Worm (Caenorhabditis elegans): ENCODE results near the gene grl-12.

The grl-12 gene

DNA sequence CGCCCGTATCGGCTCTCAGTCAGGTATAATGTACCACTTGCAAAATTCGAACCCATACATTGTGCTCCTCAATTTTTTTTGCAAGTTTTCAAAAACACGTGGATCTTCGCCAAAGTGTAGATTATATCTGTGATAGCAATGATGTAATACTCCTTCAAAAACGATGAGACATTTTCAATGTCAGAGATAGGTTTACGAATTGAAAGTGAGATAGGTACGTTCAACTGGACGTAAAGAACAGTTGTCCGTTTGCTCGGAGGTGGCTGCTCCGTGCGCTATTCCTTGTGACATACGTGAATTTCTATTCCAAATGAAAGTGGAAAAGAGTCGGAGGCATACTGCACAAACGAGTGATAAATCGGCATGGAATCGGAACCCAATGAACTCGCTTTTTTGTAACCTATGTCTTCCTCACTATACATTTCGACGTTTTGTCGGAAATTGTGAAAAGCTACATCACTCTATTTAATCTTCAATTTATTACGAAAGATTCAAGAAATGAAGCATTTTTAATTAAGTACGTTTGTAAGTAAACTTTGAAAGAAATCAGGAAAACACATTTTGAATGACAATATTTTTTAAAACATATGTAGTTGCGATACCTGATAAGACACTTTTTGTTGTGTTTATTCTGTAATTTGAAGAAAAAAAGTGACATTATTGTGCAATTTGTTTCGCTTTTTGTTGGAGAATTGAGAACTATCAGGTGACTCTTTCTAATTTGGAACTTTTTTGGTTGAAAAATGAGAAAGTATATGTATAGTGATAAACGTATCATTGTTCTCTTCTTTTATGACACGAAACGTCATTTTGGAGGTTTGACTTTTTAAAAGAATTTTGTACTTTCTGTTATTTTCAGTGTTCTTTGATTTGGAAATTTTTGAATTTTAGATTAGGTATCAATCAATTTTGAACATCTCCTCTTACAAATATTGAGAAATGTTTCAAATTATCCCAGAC is 17.9 kb upstream of the grl-12 start (continued):
- TF ChIP-seq unc-62 (GFP tag; optimal IDR thresholded peaks at IDR 0.05 in 1 of 2) (peak in 1 of 2 experiments; percentile 92), unc-62 (tag; optimal IDR thresholded peaks at IDR 0.05) (no peak), fos-1 (tag; optimal IDR thresholded peaks at IDR 0.05) (peak; percentile 67), daf-12 (tag; optimal IDR thresholded peaks at IDR 0.05) (no peak), ceh-44 (GFP tag; IDR thresholded peaks at IDR 0.05) (no peak), F10B5.3 (tag; optimal IDR thresholded peaks at IDR 0.05) (no peak), aha-1 (tag) (peak; percentile 83), nhr-10 (tag; optimal IDR thresholded peaks at IDR 0.05) (peak; percentile 44), zip-11 (GFP tag; IDR thresholded peaks at IDR 0.05) (no peak), zfp-2 (tag; optimal IDR thresholded peaks at IDR 0.05) (no peak), ceh-28 (tag; optimal IDR thresholded peaks at IDR 0.05) (no peak), daf-16 (GFP tag; optimal IDR thresholded peaks at IDR 0.05) (peak in 1 of 2 experiments; percentile 31), daf-16 (tag; optimal IDR thresholded peaks at IDR 0.05) (peak; percentile 91), saeg-2 (GFP tag; IDR thresholded peaks at IDR 0.05) (no peak)

DNA sequence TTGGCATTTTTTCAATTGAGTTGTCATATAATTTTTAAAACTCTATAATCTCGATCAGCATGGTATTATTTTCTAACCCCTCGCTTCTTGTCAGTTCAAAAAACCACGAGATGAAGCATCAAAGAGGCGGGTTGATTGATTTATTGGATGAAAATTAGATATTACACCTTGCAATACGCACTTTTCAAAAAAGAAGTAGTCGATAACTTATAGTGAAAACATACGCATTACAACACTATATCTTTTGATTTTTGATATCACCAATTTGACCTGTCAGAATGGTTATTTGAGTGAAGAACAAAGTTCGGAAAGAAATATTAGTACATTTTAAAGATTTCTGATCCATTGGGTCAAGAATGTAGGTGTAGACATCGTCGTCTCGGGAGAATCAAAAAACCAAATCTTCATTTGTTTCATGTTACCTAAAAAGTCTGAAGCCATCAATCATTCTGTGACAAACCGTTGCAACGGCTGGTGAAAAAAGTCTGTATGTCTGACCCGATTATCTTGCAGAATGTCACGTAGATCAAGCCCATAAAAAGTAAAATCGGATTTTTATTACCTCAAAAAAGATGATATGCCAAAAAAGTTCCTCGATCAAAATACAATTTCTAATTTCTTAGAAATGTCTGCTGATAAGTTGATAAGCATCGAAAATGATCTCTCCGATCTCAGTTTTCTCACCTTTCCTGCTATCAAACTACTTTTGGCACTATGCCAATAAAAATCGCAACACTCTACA is 16.4 kb upstream of the grl-12 start:
- TF ChIP-seq ceh-20 (GFP tag; IDR thresholded peaks at IDR 0.05) (peak; percentile 91), hif-1 (tag; optimal IDR thresholded peaks at IDR 0.05) (peak; percentile 30 to 73), cey-2 (tag; optimal IDR thresholded peaks at IDR 0.05; ENCODE audit: borderline replicate concordance, insufficient read depth) (no peak), T26A8.4 (GFP tag; IDR thresholded peaks at IDR 0.05) (no peak), aha-1 (tag) (peak; percentile 87), D1046.2 (GFP tag; IDR thresholded peaks at IDR 0.05) (no peak), sdz-12 (GFP tag; optimal IDR thresholded peaks at IDR 0.05) (no peak), dmd-9 (GFP tag; IDR thresholded peaks at IDR 0.05) (no peak), Y5F2A.4 (GFP tag; optimal IDR thresholded peaks at IDR 0.05) (no peak), tra-1 (GFP tag; IDR thresholded peaks at IDR 0.05) (peak; percentile 89; the same call in 1 of the 2 replicates), ceh-28 (tag; optimal IDR thresholded peaks at IDR 0.05) (no peak), nhr-10 (tag; optimal IDR thresholded peaks at IDR 0.05) (no peak), mep-1 (tag; optimal IDR thresholded peaks at IDR 0.05) (no peak), nhr-41 (GFP tag; IDR thresholded peaks at IDR 0.05) (no peak), nhr-111 (GFP tag; optimal IDR thresholded peaks at IDR 0.05) (no peak), hmg-1.1 (GFP tag; IDR thresholded peaks at IDR 0.05) (0 out of 2 replicates have a peak, but pooled peaks have one; percentile 13), nhr-25 (tag; optimal IDR thresholded peaks at IDR 0.05; ENCODE audit: borderline replicate concordance, insufficient read depth) (peak; percentile 68), fos-1 (tag; optimal IDR thresholded peaks at IDR 0.05) (no peak), nhr-28 (tag; optimal IDR thresholded peaks at IDR 0.05) (peak; percentile 61), F10B5.3 (tag; optimal IDR thresholded peaks at IDR 0.05) (no peak), snpc-4 (tag; optimal IDR thresholded peaks at IDR 0.05) (no peak), hlh-11 (tag; optimal IDR thresholded peaks at IDR 0.05) (peak; percentile 63), mxl-2 (GFP tag; conservative IDR thresholded peaks at IDR 0.05) (0 out of 2 replicates have a peak, but pooled peaks have one; percentile 27), nhr-11 (tag; optimal IDR thresholded peaks at IDR 0.05) (no peak), lin-38 (GFP tag; IDR thresholded peaks at IDR 0.05) (no peak), F26F4.8 (GFP tag; conservative IDR thresholded peaks at IDR 0.05) (no peak), php-3 (GFP tag; IDR thresholded peaks at IDR 0.05) (peak; percentile 88), hlh-30 (tag; optimal IDR thresholded peaks at IDR 0.05; ENCODE audit: insufficient read depth) (peak; percentile 10), pha-4 (GFP tag; IDR thresholded peaks at IDR 0.05) (no peak), pha-4 (tag; optimal IDR thresholded peaks at IDR 0.05) (no peak), lin-15B (tag; optimal IDR thresholded peaks at IDR 0.05) (no peak), F44E2.7 (GFP tag; IDR thresholded peaks at IDR 0.05) (no peak), rbr-2 (tag; optimal IDR thresholded peaks at IDR 0.05) (no peak), skn-1 (tag; optimal IDR thresholded peaks at IDR 0.05) (no peak), dmd-6 (GFP tag; IDR thresholded peaks at IDR 0.05) (peak; percentile 92), nhr-48 (tag; optimal IDR thresholded peaks at IDR 0.05) (peak; percentile 67), duxl-1 (tag; optimal IDR thresholded peaks at IDR 0.05; ENCODE audit: poor library complexity) (no peak)
